Worm (Caenorhabditis elegans) whole organism, L4 larva: ENCODE results near the gene exos-4.2.

Experiments used
- F44E2.7 ChIP-seq: fragments of 200-800 bp; sonication (Bioruptor generic); IDR thresholded peaks from 2 replicates; pipeline ENCODE4 v2.1.2; 2022; ENCODE audit warnings: missing genetic modification characterization, missing compliant biosample characterization
- R02D3.7 ChIP-seq: fragments of 150-350 bp; sonication (generic microtip); optimal IDR thresholded peaks from 3 replicates; lab custom pipeline; 2014; ENCODE audit warnings: missing biosample characterization, missing genetic modification characterization
- T20F7.1 ChIP-seq: fragments of 200-800 bp; sonication (Bioruptor generic); optimal IDR thresholded peaks from 2 replicates; lab custom pipeline; 2018; ENCODE audit warnings: mild to moderate bottlenecking, missing genetic modification characterization, missing compliant biosample characterization
- T26A8.4 ChIP-seq: fragments of 200-800 bp; sonication (Bioruptor generic); IDR thresholded peaks from 2 replicates; pipeline ENCODE4 v1.3.6; 2022; ENCODE audit warnings: missing genetic modification characterization, missing compliant biosample characterization
- Y105C5A.15 ChIP-seq: fragments of 200-800 bp; sonication (Bioruptor generic); IDR thresholded peaks from 2 replicates; pipeline ENCODE4 v1.3.6; 2022; ENCODE audit warnings: missing genetic modification characterization, missing compliant biosample characterization
- Y5F2A.4 ChIP-seq: fragments of 200-800 bp; sonication (Bioruptor generic); optimal IDR thresholded peaks from 2 replicates; lab custom pipeline; 2018; ENCODE audit warnings: mild to moderate bottlenecking, missing genetic modification characterization, missing compliant biosample characterization
- Y75B8A.6 ChIP-seq: fragments of 200-800 bp; sonication (Bioruptor generic); IDR thresholded peaks from 2 replicates; pipeline ENCODE4 v1.3.6; 2022; ENCODE audit warnings: missing genetic modification reagents, missing genetic modification characterization, missing compliant biosample characterization
- attf-4 ChIP-seq: sonication (generic microtip); optimal IDR thresholded peaks from 3 replicates; lab custom pipeline; 2017; ENCODE audit warnings: missing biosample characterization, missing genetic modification characterization
- ceh-20 ChIP-seq: fragments of 200-800 bp; sonication (Bioruptor generic); IDR thresholded peaks from 2 replicates; pipeline ENCODE4 v1.3.6; 2022; ENCODE audit warnings: missing genetic modification reagents, missing genetic modification characterization, missing compliant biosample characterization
- ceh-28 ChIP-seq: fragments of 150-350 bp; optimal IDR thresholded peaks from 2 replicates; lab custom pipeline; 2014; ENCODE audit warnings: missing biosample characterization, missing genetic modification reagents, missing genetic modification characterization
- ceh-32 ChIP-seq: sonication (generic microtip); optimal IDR thresholded peaks from 2 replicates; lab custom pipeline; 2016; ENCODE audit warnings: mild to moderate bottlenecking, missing genetic modification characterization, missing compliant biosample characterization; ENCODE audit not compliant: poor library complexity
- ceh-44 ChIP-seq: fragments of 200-800 bp; sonication (Bioruptor generic); IDR thresholded peaks from 2 replicates; pipeline ENCODE4 v1.3.6; 2022; ENCODE audit warnings: missing genetic modification reagents, missing genetic modification characterization, missing compliant biosample characterization
- cey-2 ChIP-seq: sonication (generic microtip); optimal IDR thresholded peaks from 3 replicates; lab custom pipeline; 2017; ENCODE audit warnings: missing genetic modification characterization, mild to moderate bottlenecking, missing compliant biosample characterization, antibody characterized with exemption, borderline replicate concordance; ENCODE audit not compliant: insufficient read depth
- ctbp-1 ChIP-seq: fragments of 200-800 bp; sonication (Bioruptor generic); IDR thresholded peaks from 2 replicates; pipeline ENCODE4 v1.3.6; 2022; ENCODE audit warnings: missing genetic modification reagents, missing genetic modification characterization, missing compliant biosample characterization
- daf-8 ChIP-seq: fragments of 200-800 bp; sonication (Bioruptor generic); IDR thresholded peaks from 2 replicates; pipeline ENCODE4 v1.3.6; 2022; ENCODE audit warnings: missing genetic modification characterization, missing compliant biosample characterization
- dmd-8 ChIP-seq: fragments of 200-800 bp; sonication (Bioruptor generic); IDR thresholded peaks from 2 replicates; pipeline ENCODE4 v1.3.6; 2022; ENCODE audit warnings: missing genetic modification characterization, missing compliant biosample characterization
- egl-43 ChIP-seq: fragments of 200-800 bp; sonication (Bioruptor generic); IDR thresholded peaks from 2 replicates; pipeline ENCODE4 v1.3.6; 2022; ENCODE audit warnings: missing genetic modification reagents, missing genetic modification characterization, missing compliant biosample characterization
- fkh-10 ChIP-seq: fragments of 150-350 bp; optimal IDR thresholded peaks from 2 replicates; lab custom pipeline; 2014; ENCODE audit warnings: missing biosample characterization, missing genetic modification reagents, missing genetic modification characterization
- gei-8 ChIP-seq: fragments of 200-800 bp; sonication (Bioruptor generic); optimal IDR thresholded peaks from 2 replicates; lab custom pipeline; 2018; ENCODE audit warnings: mild to moderate bottlenecking, missing genetic modification characterization, missing compliant biosample characterization
- hif-1 ChIP-seq, 2 experiments: sonication (generic microtip); optimal IDR thresholded peaks; 2 replicates each; lab custom pipeline; 2016 to 2017; ENCODE audit warnings: missing compliant biosample characterization in 2 of 2, missing genetic modification characterization in 2 of 2, missing genetic modification reagents in 2 of 2, missing genotype in 2 of 2, mild to moderate bottlenecking in 1 of 2
- hlh-11 ChIP-seq: fragments of 200-800 bp; sonication (Bioruptor generic); optimal IDR thresholded peaks from 2 replicates; lab custom pipeline; 2018; ENCODE audit warnings: mild to moderate bottlenecking, missing genetic modification characterization, missing compliant biosample characterization
- hlh-30 ChIP-seq: sonication (generic microtip); optimal IDR thresholded peaks from 2 replicates; lab custom pipeline; 2017; ENCODE audit warnings: antibody characterized with exemption, mild to moderate bottlenecking, missing genetic modification characterization, missing compliant biosample characterization; ENCODE audit not compliant: insufficient read depth
- lin-1 ChIP-seq: fragments of 200-800 bp; sonication (Bioruptor generic); IDR thresholded peaks from 2 replicates; pipeline ENCODE4 v1.3.6; 2022; ENCODE audit warnings: missing genetic modification reagents, missing genetic modification characterization, missing compliant biosample characterization
- lin-15B ChIP-seq: fragments of 150-350 bp; sonication (generic microtip); optimal IDR thresholded peaks from 3 replicates; lab custom pipeline; 2014; ENCODE audit warnings: missing biosample characterization, missing genetic modification characterization
- mdt-29 ChIP-seq: fragments of 200-800 bp; sonication (Bioruptor generic); IDR thresholded peaks from 2 replicates; pipeline ENCODE4 v1.3.6; 2022; ENCODE audit warnings: missing genetic modification reagents, missing genetic modification characterization, missing compliant biosample characterization
- nhr-10 ChIP-seq: fragments of 150-350 bp; optimal IDR thresholded peaks from 2 replicates; lab custom pipeline; 2014; ENCODE audit warnings: missing biosample characterization, missing genetic modification characterization
- nhr-102 ChIP-seq: sonication (generic microtip); optimal IDR thresholded peaks from 2 replicates; lab custom pipeline; 2016; ENCODE audit warnings: mild to moderate bottlenecking, missing genetic modification characterization, moderate library complexity, missing compliant biosample characterization
- nhr-11 ChIP-seq: fragments of 150-350 bp; optimal IDR thresholded peaks from 2 replicates; lab custom pipeline; 2014; ENCODE audit warnings: missing biosample characterization, missing genetic modification characterization
- nhr-111 ChIP-seq: fragments of 200-800 bp; sonication (Bioruptor generic); optimal IDR thresholded peaks from 2 replicates; lab custom pipeline; 2018; ENCODE audit warnings: mild to moderate bottlenecking, missing genetic modification characterization, missing compliant biosample characterization
- nhr-25 ChIP-seq: sonication (generic microtip); optimal IDR thresholded peaks from 2 replicates; lab custom pipeline; 2017; ENCODE audit warnings: missing genetic modification characterization, mild to moderate bottlenecking, missing compliant biosample characterization, antibody characterized with exemption, moderate library complexity, borderline replicate concordance; ENCODE audit not compliant: insufficient read depth
- nhr-6 ChIP-seq: fragments of 150-350 bp; optimal IDR thresholded peaks from 2 replicates; lab custom pipeline; 2014; ENCODE audit warnings: missing biosample characterization, missing genetic modification characterization
- nhr-76 ChIP-seq: fragments of 150-350 bp; optimal IDR thresholded peaks from 2 replicates; lab custom pipeline; 2014; ENCODE audit warnings: missing biosample characterization, missing genetic modification characterization
- pha-4 ChIP-seq, 2 experiments: fragments of 150-350 bp in 1 of 2; fragments of 200-800 bp in 1 of 2; sonication (Bioruptor generic) in 1 of 2; IDR thresholded peaks in 1 of 2; optimal IDR thresholded peaks in 1 of 2; 2 replicates each; pipeline versions ENCODE4 v1.3.6 to Lab custom; 2014 to 2022; ENCODE audit warnings: missing genetic modification characterization in 2 of 2, missing genetic modification reagents in 2 of 2, missing biosample characterization in 1 of 2, missing compliant biosample characterization in 1 of 2
- php-3 ChIP-seq: fragments of 200-800 bp; sonication (Bioruptor generic); IDR thresholded peaks from 2 replicates; pipeline ENCODE4 v1.3.6; 2022; ENCODE audit warnings: missing genetic modification reagents, missing genetic modification characterization, missing compliant biosample characterization
- rbr-2 ChIP-seq: sonication (generic microtip); optimal IDR thresholded peaks from 2 replicates; lab custom pipeline; 2016; ENCODE audit warnings: missing genotype, missing genetic modification characterization, missing compliant biosample characterization
- saeg-2 ChIP-seq: fragments of 200-800 bp; sonication (Bioruptor generic); IDR thresholded peaks from 2 replicates; pipeline ENCODE4 v1.3.6; 2022; ENCODE audit warnings: missing genetic modification reagents, missing genetic modification characterization, missing compliant biosample characterization
- skn-1 ChIP-seq: fragments of 150-350 bp; optimal IDR thresholded peaks from 2 replicates; lab custom pipeline; 2014; ENCODE audit warnings: missing biosample characterization, missing genetic modification characterization
- snpc-1.2 ChIP-seq: fragments of 200-800 bp; sonication (Bioruptor generic); IDR thresholded peaks from 2 replicates; pipeline ENCODE4 v1.3.6; 2022; ENCODE audit warnings: missing genetic modification reagents, missing genetic modification characterization, missing compliant biosample characterization
- snpc-4 ChIP-seq: fragments of 150-350 bp; optimal IDR thresholded peaks from 2 replicates; lab custom pipeline; 2014; ENCODE audit warnings: missing biosample characterization, missing genetic modification characterization
- spr-3 ChIP-seq: fragments of 200-800 bp; sonication (Bioruptor generic); optimal IDR thresholded peaks from 2 replicates; lab custom pipeline; 2018; ENCODE audit warnings: mild to moderate bottlenecking, missing genetic modification characterization, missing compliant biosample characterization
- tra-1 ChIP-seq: fragments of 200-800 bp; sonication (Bioruptor generic); IDR thresholded peaks from 2 replicates; pipeline ENCODE4 v1.3.6; 2022; ENCODE audit warnings: missing genetic modification reagents, missing genetic modification characterization, missing compliant biosample characterization
- unc-39 ChIP-seq: sonication (generic microtip); optimal IDR thresholded peaks from 2 replicates; lab custom pipeline; 2017; ENCODE audit warnings: missing biosample characterization, missing genetic modification characterization
- unc-62 ChIP-seq, 3 experiments: fragments of 150-350 bp in 1 of 3; sonication (generic microtip); optimal IDR thresholded peaks in 2 of 3; peaks in 1 of 3; 1 replicate in 1 of 3; 2 replicates in 2 of 3; lab custom pipeline; 2014 to 2017; ENCODE audit warnings: missing biosample characterization in 3 of 3, missing genetic modification characterization in 3 of 3, missing genetic modification reagents in 3 of 3, missing genotype in 1 of 3
- vab-7 ChIP-seq: fragments of 200-800 bp; sonication (Bioruptor generic); IDR thresholded peaks from 2 replicates; pipeline ENCODE4 v1.3.6; 2022; ENCODE audit warnings: missing genetic modification reagents, missing genetic modification characterization, missing compliant biosample characterization
- zag-1 ChIP-seq: fragments of 150-350 bp; optimal IDR thresholded peaks from 2 replicates; lab custom pipeline; 2014; ENCODE audit warnings: missing biosample characterization, missing genetic modification characterization
- zfp-3 ChIP-seq: fragments of 200-800 bp; sonication (Bioruptor generic); conservative IDR thresholded peaks from 2 replicates; pipeline ENCODE4 v1.3.6; 2022; ENCODE audit warnings: missing genetic modification reagents, missing genetic modification characterization, missing compliant biosample characterization
- zip-11 ChIP-seq: fragments of 200-800 bp; sonication (Bioruptor generic); IDR thresholded peaks from 2 replicates; pipeline ENCODE4 v1.3.6; 2022; ENCODE audit warnings: missing genetic modification characterization, missing compliant biosample characterization
- ztf-11 ChIP-seq: fragments of 150-350 bp; optimal IDR thresholded peaks from 2 replicates; lab custom pipeline; 2014; ENCODE audit warnings: missing biosample characterization, missing genetic modification characterization

exos-4.2 gene

DNA sequence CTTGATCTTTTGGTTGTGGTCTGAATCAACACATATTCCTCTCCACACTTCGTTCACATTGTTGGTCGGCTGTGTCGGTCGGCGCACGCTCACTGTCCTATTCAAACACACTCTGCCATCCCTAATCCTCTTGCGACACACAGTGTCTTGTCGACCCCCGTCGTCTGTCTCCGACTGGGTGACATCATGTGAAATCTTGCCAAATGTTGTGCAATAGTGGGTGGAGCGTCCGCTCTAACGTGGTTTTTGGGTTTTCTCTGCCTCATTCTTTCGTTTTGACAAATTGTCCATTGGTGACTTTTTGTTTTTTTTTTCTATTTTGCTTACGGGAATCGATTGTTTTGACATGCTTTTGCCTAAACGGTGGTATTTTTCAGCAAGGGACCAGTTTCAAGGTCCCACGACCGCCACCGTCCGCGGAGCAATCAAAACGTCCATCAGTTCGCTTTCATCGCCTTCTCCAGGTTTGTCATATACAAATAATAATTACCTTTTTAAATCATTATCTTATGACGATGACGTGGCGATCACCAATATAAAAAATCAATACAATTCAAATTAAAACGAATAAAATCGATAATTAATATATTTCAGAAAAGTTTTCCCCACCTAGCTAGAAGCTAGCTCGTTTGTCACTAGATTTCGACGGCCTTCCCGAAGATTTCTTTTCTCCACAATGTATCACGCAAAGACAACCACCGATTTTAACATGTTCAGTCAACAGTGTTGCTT, 26.1 kb upstream of the exos-4.2 start (continued):
- peak; percentile 77 for TF ChIP-seq php-3 (GFP tag; lab: Robert Waterston, UW)
- TF ChIP-seq nhr-25 (tag; lab: Kevin White, UChicago), result peak; percentile 92
- no peak for TF ChIP-seq skn-1 (tag; lab: Kevin White, UChicago)
- TF ChIP-seq nhr-76 (tag; lab: Kevin White, UChicago), result peak; percentile 37
- peak; percentile 96 for TF ChIP-seq nhr-11 (tag; lab: Kevin White, UChicago)
- TF ChIP-seq zip-11, result no peak
- TF ChIP-seq rbr-2 (tag; lab: Kevin White, UChicago), result peak; percentile 85
- TF ChIP-seq zag-1 (tag; lab: Kevin White, UChicago), result peak; percentile 10
- peak; percentile 82 for TF ChIP-seq cey-2 (tag; lab: Kevin White, UChicago)
- TF ChIP-seq nhr-6 (tag; lab: Kevin White, UChicago), result peak; percentile 74
- TF ChIP-seq nhr-102, result peak; percentile 76
- TF ChIP-seq mdt-29 (GFP tag; lab: Robert Waterston, UW), result 0 out of 2 replicates have a peak, but pooled peaks have one; percentile 50
- TF ChIP-seq ceh-28, result peak; percentile 66
- TF ChIP-seq nhr-111 (GFP tag; lab: Kevin White, UChicago), result no peak
- TF ChIP-seq nhr-10, result peak; percentile 88
- TF ChIP-seq T26A8.4, result peak; percentile 81
- TF ChIP-seq gei-8 (GFP tag; lab: Kevin White, UChicago), result peak; percentile 72
- peak; percentile 73 for TF ChIP-seq T20F7.1 (GFP tag; lab: Kevin White, UChicago)
- TF ChIP-seq lin-1 (GFP tag; lab: Robert Waterston, UW), result peak; percentile 78; the same call in 1 of the 2 replicates
- no peak for TF ChIP-seq spr-3
- TF ChIP-seq hlh-30 (tag; lab: Kevin White, UChicago), result peak; percentile 98
- TF ChIP-seq F44E2.7, result no peak
- TF ChIP-seq ctbp-1 (GFP tag; lab: Robert Waterston, UW), result peak; percentile 82
- TF ChIP-seq Y105C5A.15 (GFP tag; lab: Robert Waterston, UW), result 0 out of 2 replicates have a peak, but pooled peaks have one; percentile 27
- TF ChIP-seq hlh-11 (tag; lab: Kevin White, UChicago), result peak; percentile 98
- TF ChIP-seq tra-1, result peak; percentile 77
- TF ChIP-seq attf-4 (tag; lab: Kevin White, UChicago), result peak; percentile 1
- peak; percentile 70 for TF ChIP-seq saeg-2 (GFP tag; lab: Robert Waterston, UW)
- TF ChIP-seq ceh-32 (tag; lab: Kevin White, UChicago), result no peak
- peak; percentile 50; the same call in 1 of the 2 replicates for TF ChIP-seq vab-7 (GFP tag; lab: Robert Waterston, UW)
- TF ChIP-seq unc-39 (tag; lab: Kevin White, UChicago), result no peak
- no peak for TF ChIP-seq dmd-8
- TF ChIP-seq ztf-11, result no peak
- peak; percentile 96 for TF ChIP-seq fkh-10
- no peak for TF ChIP-seq Y5F2A.4 (GFP tag; lab: Kevin White, UChicago)
- no peak for TF ChIP-seq snpc-4 (tag; lab: Kevin White, UChicago)
- peak; percentile 35; the same call in 1 of the 2 replicates for TF ChIP-seq zfp-3 (GFP tag; lab: Robert Waterston, UW)
- TF ChIP-seq pha-4 (GFP tag; IDR thresholded peaks at IDR 0.05; lab: Robert Waterston, UW), result peak; percentile 79
- TF ChIP-seq pha-4 (tag; optimal IDR thresholded peaks at IDR 0.05; lab: Kevin White, UChicago), result peak; percentile 75
- peak; percentile 52 to 88 for TF ChIP-seq hif-1 (tag; optimal IDR thresholded peaks at IDR 0.05; lab: Kevin White, UChicago)
- TF ChIP-seq ceh-44 (GFP tag; lab: Robert Waterston, UW), result no peak
- no peak for TF ChIP-seq daf-8 (GFP tag; lab: Robert Waterston, UW)
- peak; percentile 78 for TF ChIP-seq egl-43 (GFP tag; lab: Robert Waterston, UW)
- no peak for TF ChIP-seq Y75B8A.6 (GFP tag; lab: Robert Waterston, UW)
- no peak for TF ChIP-seq R02D3.7 (tag; lab: Kevin White, UChicago)
- peak; percentile 25 to 100 for TF ChIP-seq unc-62 (GFP tag; optimal IDR thresholded peaks at IDR 0.05 in 1 of 2; lab: Kevin White, UChicago)
- no peak for TF ChIP-seq unc-62 (tag; optimal IDR thresholded peaks at IDR 0.05; lab: Kevin White, UChicago)
- TF ChIP-seq lin-15B (tag; lab: Kevin White, UChicago), result no peak
- peak; percentile 88 for TF ChIP-seq ceh-20
- TF ChIP-seq snpc-1.2 (GFP tag; lab: Robert Waterston, UW), result no peak
